Fruit fly (Drosophila melanogaster) whole organism, embryonic: ENCODE results near the gene Syt12.

ENCODE experiments used
- B-H1 ChIP-seq: fragments of 200-800 bp; sonication (Bioruptor generic); IDR thresholded peaks from 3 replicates; pipeline ENCODE4 v1.3.6; 2022; ENCODE audit warnings: missing biosample characterization, missing genetic modification characterization
- BEAF-32 ChIP-seq: fragments of 200-800 bp; sonication (Bioruptor generic); optimal IDR thresholded peaks from 3 replicates; lab custom pipeline; 2017; ENCODE audit warnings: missing biosample characterization, missing genetic modification characterization, mild to moderate bottlenecking, moderate library complexity, missing genetic modification reagents
- Blimp-1 ChIP-seq: fragments of 200-800 bp; sonication (Bioruptor generic); optimal IDR thresholded peaks from 3 replicates; lab custom pipeline; 2018; ENCODE audit warnings: missing biosample characterization, missing genetic modification characterization, mild to moderate bottlenecking, moderate library complexity, missing genetic modification reagents
- CG10979 ChIP-seq: fragments of 200-800 bp; sonication (Bioruptor generic); optimal IDR thresholded peaks from 2 replicates; lab custom pipeline; 2018; ENCODE audit warnings: missing biosample characterization, mild to moderate bottlenecking, missing genetic modification characterization, moderate library complexity
- CG11560 ChIP-seq: fragments of 200-800 bp; sonication (Bioruptor generic); IDR thresholded peaks from 3 replicates; pipeline ENCODE4 v1.3.6; 2022; ENCODE audit warnings: missing biosample characterization, missing genetic modification characterization
- CG13894 ChIP-seq: fragments of 200-800 bp; sonication (Bioruptor generic); optimal IDR thresholded peaks from 3 replicates; lab custom pipeline; 2018; ENCODE audit warnings: missing biosample characterization, mild to moderate bottlenecking, missing genetic modification characterization, moderate library complexity
- CG15479 ChIP-seq: fragments of 200-800 bp; sonication (Bioruptor generic); optimal IDR thresholded peaks from 3 replicates; lab custom pipeline; 2019; ENCODE audit warnings: missing biosample characterization, mild to moderate bottlenecking, missing genetic modification characterization, moderate library complexity
- CG17328 ChIP-seq: fragments of 200-800 bp; sonication (Bioruptor generic); IDR thresholded peaks from 2 replicates; pipeline ENCODE4 v1.3.6; 2022; ENCODE audit warnings: missing biosample characterization, missing genetic modification characterization
- CG1832 ChIP-seq: fragments of 200-800 bp; sonication (Bioruptor generic); optimal IDR thresholded peaks from 2 replicates; lab custom pipeline; 2017; ENCODE audit warnings: missing biosample characterization, mild to moderate bottlenecking, missing genetic modification characterization, inconsistent platforms
- CG2129 ChIP-seq: fragments of 200-800 bp; sonication (Bioruptor generic); IDR thresholded peaks from 2 replicates; pipeline ENCODE4 v1.3.6; 2022; ENCODE audit warnings: missing biosample characterization, missing genetic modification characterization; ENCODE audit not compliant: partially characterized antibody
- CG33557 ChIP-seq: fragments of 200-800 bp; sonication (Bioruptor generic); optimal IDR thresholded peaks from 2 replicates; lab custom pipeline; 2019; ENCODE audit warnings: missing biosample characterization, mild to moderate bottlenecking, missing genetic modification characterization, moderate library complexity
- CG34224 ChIP-seq: fragments of 200-800 bp; sonication (Bioruptor generic); IDR thresholded peaks from 3 replicates; pipeline ENCODE4 v1.3.6; 2022; ENCODE audit warnings: missing biosample characterization, missing genetic modification characterization; ENCODE audit not compliant: partially characterized antibody
- CG4282 ChIP-seq: fragments of 200-800 bp; sonication (Bioruptor generic); optimal IDR thresholded peaks from 2 replicates; lab custom pipeline; 2016; ENCODE audit warnings: missing biosample characterization, missing genetic modification characterization
- CG7928 ChIP-seq: fragments of 200-800 bp; sonication (Bioruptor generic); optimal IDR thresholded peaks from 2 replicates; lab custom pipeline; 2017; ENCODE audit warnings: missing biosample characterization, mild to moderate bottlenecking, missing genetic modification characterization
- E2f2 ChIP-seq: fragments of 200-800 bp; sonication (Bioruptor generic); IDR thresholded peaks from 2 replicates; pipeline ENCODE4 v1.3.6; 2022; ENCODE audit warnings: missing biosample characterization, missing genetic modification characterization
- HLHmδ ChIP-seq: fragments of 200-800 bp; sonication (Bioruptor generic); optimal IDR thresholded peaks from 2 replicates; lab custom pipeline; 2018; ENCODE audit warnings: missing biosample characterization, mild to moderate bottlenecking, missing genetic modification characterization, moderate library complexity
- HmgZ ChIP-seq: fragments of 200-800 bp; sonication (Bioruptor generic); optimal IDR thresholded peaks from 2 replicates; lab custom pipeline; 2018; ENCODE audit warnings: missing biosample characterization, mild to moderate bottlenecking, missing genetic modification characterization
- Hmr ChIP-seq: fragments of 200-800 bp; sonication (Bioruptor generic); optimal IDR thresholded peaks from 3 replicates; lab custom pipeline; 2017; ENCODE audit warnings: mild to moderate bottlenecking, missing biosample characterization, missing genetic modification reagents, missing genetic modification characterization
- Myb ChIP-seq: fragments of 200-800 bp; sonication (Bioruptor generic); optimal IDR thresholded peaks from 2 replicates; lab custom pipeline; 2016; ENCODE audit warnings: missing biosample characterization, missing genetic modification characterization
- Nf-YC ChIP-seq: fragments of 200-800 bp; optimal IDR thresholded peaks from 3 replicates; lab custom pipeline; 2019; ENCODE audit warnings: missing biosample characterization, mild to moderate bottlenecking, missing genetic modification characterization, moderate library complexity
- Ravus ChIP-seq: fragments of 200-800 bp; sonication (Bioruptor generic); IDR thresholded peaks from 2 replicates; pipeline ENCODE4 v1.3.6; 2022; ENCODE audit warnings: missing biosample characterization, missing genetic modification characterization
- Rfx ChIP-seq: fragments of 200-800 bp; sonication (Bioruptor generic); IDR thresholded peaks from 2 replicates; pipeline ENCODE4 v1.3.6; 2022; ENCODE audit warnings: missing biosample characterization, missing genetic modification characterization
- ara ChIP-seq: fragments of 200-800 bp; sonication (Bioruptor generic); IDR thresholded peaks from 2 replicates; pipeline ENCODE4 v1.3.6; 2022; ENCODE audit warnings: missing biosample characterization, missing genetic modification characterization
- az2 ChIP-seq: fragments of 200-800 bp; sonication (Bioruptor generic); optimal IDR thresholded peaks from 3 replicates; lab custom pipeline; 2016; ENCODE audit warnings: missing biosample characterization, missing genetic modification characterization
- croc ChIP-seq: fragments of 200-800 bp; sonication (Bioruptor generic); conservative IDR thresholded peaks from 3 replicates; pipeline ENCODE4 v1.3.6; 2022; ENCODE audit warnings: missing biosample characterization, missing genetic modification characterization
- da ChIP-seq: fragments of 200-800 bp; sonication (Bioruptor generic); optimal IDR thresholded peaks from 2 replicates; lab custom pipeline; 2016; ENCODE audit warnings: missing biosample characterization, missing genetic modification characterization
- dan ChIP-seq: fragments of 200-800 bp; sonication (Bioruptor generic); IDR thresholded peaks from 2 replicates; pipeline ENCODE4 v1.3.6; 2022; ENCODE audit warnings: missing biosample characterization, missing genetic modification characterization
- fd96Cb ChIP-seq: fragments of 200-800 bp; sonication (Bioruptor generic); optimal IDR thresholded peaks from 2 replicates; lab custom pipeline; 2018; ENCODE audit warnings: missing biosample characterization, mild to moderate bottlenecking, missing genetic modification characterization, moderate library complexity
- grn ChIP-seq: fragments of 200-800 bp; sonication (Bioruptor generic); optimal IDR thresholded peaks from 3 replicates; lab custom pipeline; 2017; ENCODE audit warnings: missing biosample characterization, missing genetic modification characterization
- h ChIP-seq: fragments of >200 bp; optimal IDR thresholded peaks from 2 replicates; lab custom pipeline; 2017
- hkb ChIP-seq, 2 experiments: fragments of 200-800 bp in 1 of 2; fragments of >200 bp in 1 of 2; sonication (Bioruptor generic) in 1 of 2; IDR thresholded peaks in 1 of 2; optimal IDR thresholded peaks in 1 of 2; 2 replicates each; pipeline versions ENCODE4 v1.3.6 to Lab custom; 2017 to 2022; ENCODE audit warnings: missing biosample characterization in 1 of 2, missing genetic modification characterization in 1 of 2
- ind ChIP-seq: fragments of 200-800 bp; sonication (Bioruptor generic); optimal IDR thresholded peaks from 3 replicates; lab custom pipeline; 2016; ENCODE audit warnings: missing biosample characterization, missing genetic modification characterization
- knrl ChIP-seq: fragments of 200-800 bp; sonication (Bioruptor generic); IDR thresholded peaks from 3 replicates; pipeline ENCODE4 v1.3.6; 2022; ENCODE audit warnings: missing biosample characterization, missing genetic modification characterization; ENCODE audit not compliant: partially characterized antibody
- oc ChIP-seq: fragments of 200-800 bp; sonication (Bioruptor generic); optimal IDR thresholded peaks from 2 replicates; lab custom pipeline; 2018; ENCODE audit warnings: missing biosample characterization, mild to moderate bottlenecking, missing genetic modification characterization, moderate library complexity
- pan ChIP-seq, 4 experiments: fragments of >200 bp in 3 of 4; fragments of 200-800 bp in 1 of 4; sonication (Bioruptor generic) in 1 of 4; optimal IDR thresholded peaks in 3 of 4; IDR thresholded peaks in 1 of 4; 2 replicates each; pipeline versions ENCODE4 v1.3.6 to Lab custom; 2017 to 2022; ENCODE audit warnings: missing biosample characterization in 2 of 4, missing genetic modification characterization in 2 of 4, mixed read lengths in 1 of 4
- pb ChIP-seq: fragments of 200-800 bp; sonication (Bioruptor generic); optimal IDR thresholded peaks from 3 replicates; lab custom pipeline; 2016; ENCODE audit warnings: missing biosample characterization, missing genetic modification characterization
- peb ChIP-seq: fragments of 200-800 bp; sonication (Bioruptor generic); IDR thresholded peaks from 2 replicates; pipeline ENCODE4 v1.3.6; 2022; ENCODE audit warnings: missing biosample characterization, missing genetic modification characterization
- pfk ChIP-seq: fragments of 200-800 bp; sonication (Bioruptor generic); optimal IDR thresholded peaks from 2 replicates; lab custom pipeline; 2018; ENCODE audit warnings: missing biosample characterization, mild to moderate bottlenecking, missing genetic modification characterization, moderate library complexity
- pita ChIP-seq: fragments of 200-800 bp; sonication (Bioruptor generic); optimal IDR thresholded peaks from 2 replicates; lab custom pipeline; 2017; ENCODE audit warnings: missing biosample characterization, mild to moderate bottlenecking, missing genetic modification characterization
- rib ChIP-seq: fragments of 200-800 bp; sonication (Bioruptor generic); IDR thresholded peaks from 2 replicates; pipeline ENCODE4 v1.3.6; 2022; ENCODE audit warnings: missing biosample characterization, missing genetic modification characterization
- salm ChIP-seq: fragments of 200-800 bp; sonication (Bioruptor generic); optimal IDR thresholded peaks from 2 replicates; lab custom pipeline; 2018; ENCODE audit warnings: missing biosample characterization, mild to moderate bottlenecking, missing genetic modification characterization
- sens-2 ChIP-seq: fragments of 200-800 bp; sonication (Bioruptor generic); IDR thresholded peaks from 2 replicates; pipeline ENCODE4 v1.3.6; 2022; ENCODE audit warnings: missing biosample characterization, missing genetic modification characterization
- toy ChIP-seq: fragments of 200-800 bp; sonication (Bioruptor generic); IDR thresholded peaks from 2 replicates; pipeline ENCODE4 v1.3.6; 2022; ENCODE audit warnings: missing biosample characterization, missing genetic modification characterization
- trh ChIP-seq: fragments of 200-800 bp; sonication (Bioruptor generic); optimal IDR thresholded peaks from 2 replicates; lab custom pipeline; 2016; ENCODE audit warnings: missing biosample characterization, missing genetic modification characterization
- tup ChIP-seq: fragments of 200-800 bp; sonication (Bioruptor generic); optimal IDR thresholded peaks from 2 replicates; lab custom pipeline; 2016; ENCODE audit warnings: missing biosample characterization, mild to moderate bottlenecking, missing genetic modification characterization, moderate library complexity
- vfl ChIP-seq: fragments of 200-800 bp; sonication (Bioruptor generic); optimal IDR thresholded peaks from 2 replicates; lab custom pipeline; 2016; ENCODE audit warnings: missing biosample characterization, missing genetic modification characterization
- zf30C ChIP-seq: fragments of 200-800 bp; sonication (Bioruptor generic); optimal IDR thresholded peaks from 3 replicates; lab custom pipeline; 2018; ENCODE audit warnings: missing biosample characterization, mild to moderate bottlenecking, missing genetic modification characterization
- zfh1 ChIP-seq: fragments of 200-800 bp; sonication (Bioruptor generic); IDR thresholded peaks from 3 replicates; pipeline ENCODE4 v1.3.6; 2022; ENCODE audit warnings: missing biosample characterization, missing genetic modification characterization

The Syt12 gene

dm6 chrX:13396378-13397099, 37.5 kb downstream of the Syt12 start, which contains the start of gene Bcat (continued):
- TF ChIP-seq Blimp-1 (peak; percentile 40), Hmr (peak; percentile 83), knrl (no peak), da (GFP tag; lab: Kevin White, UChicago) (no peak), zf30C (peak; percentile 72), E2f2 (GFP tag; lab: Robert Waterston, UW) (peak; percentile 37; the same call in 1 of the 2 replicates), CG10979 (tag; lab: Kevin White, UChicago) (peak; percentile 47), h (lab: Kevin White, UChicago) (no peak), CG15479 (peak; percentile 24), oc (tag; lab: Kevin White, UChicago) (no peak), dan (GFP tag; lab: Robert Waterston, UW) (no peak), fd96Cb (peak; percentile 60), Myb (no peak), BEAF-32 (no peak), CG17328 (GFP tag; lab: Robert Waterston, UW) (peak; percentile 26; the same call in 1 of the 2 replicates), Nf-YC (tag; lab: Kevin White, UChicago) (peak; percentile 69), rib (GFP tag; lab: Robert Waterston, UW) (no peak), grn (GFP tag; lab: Kevin White, UChicago) (no peak), hkb (optimal IDR thresholded peaks at IDR 0.05; lab: Kevin White, UChicago) (no peak), hkb (GFP tag; IDR thresholded peaks at IDR 0.05; lab: Robert Waterston, UW) (peak; percentile 35; the same call in 1 of the 2 replicates), CG2129 (no peak), CG1832 (no peak), az2 (GFP tag; lab: Kevin White, UChicago) (peak; percentile 49), croc (no peak; the same call in 2 of the 3 replicates), pb (no peak), salm (tag; lab: Kevin White, UChicago) (peak; percentile 38), zfh1 (GFP tag; lab: Robert Waterston, UW) (peak; percentile 4; the same call in 1 of the 3 replicates), toy (GFP tag; lab: Robert Waterston, UW) (no peak), B-H1 (no peak; the same call in 2 of the 3 replicates), Rfx (GFP tag; lab: Robert Waterston, UW) (peak; percentile 68; the same call in 1 of the 2 replicates), ara (no peak), CG13894 (tag; lab: Kevin White, UChicago) (no peak), sens-2 (GFP tag; lab: Robert Waterston, UW) (no peak), CG4282 (GFP tag; lab: Kevin White, UChicago) (no peak), ind (GFP tag; lab: Kevin White, UChicago) (peak; percentile 76), pita (no peak), CG33557 (peak; percentile 18), peb (no peak), tup (GFP tag; lab: Kevin White, UChicago) (peak; percentile 28), pfk (GFP tag; lab: Kevin White, UChicago) (no peak), HLHmδ (GFP tag; lab: Kevin White, UChicago) (peak; percentile 16), vfl (GFP tag; lab: Kevin White, UChicago) (no peak), Ravus (GFP tag; lab: Robert Waterston, UW) (no peak), CG34224 (GFP tag; lab: Robert Waterston, UW) (0 out of 3 replicates have a peak, but pooled peaks have one; percentile 13), CG7928 (GFP tag; lab: Kevin White, UChicago) (peak; percentile 42), trh (GFP tag; lab: Kevin White, UChicago) (no peak), HmgZ (no peak), CG11560 (tag; lab: Robert Waterston, UW) (no peak), pan (optimal IDR thresholded peaks at IDR 0.05; lab: Kevin White, UChicago) (no peak), pan (GFP tag; optimal IDR thresholded peaks at IDR 0.05 in 1 of 2, IDR thresholded peaks at IDR 0.05 in 1 of 2) (peak in 1 of 2 experiments; percentile 6)
